Fruit fly (Drosophila melanogaster): ENCODE data around the gene CG15385.
A peak's percentile ranks its signal among the peaks of the same experiment; 100 is the strongest.

CG15385 gene

DNA sequence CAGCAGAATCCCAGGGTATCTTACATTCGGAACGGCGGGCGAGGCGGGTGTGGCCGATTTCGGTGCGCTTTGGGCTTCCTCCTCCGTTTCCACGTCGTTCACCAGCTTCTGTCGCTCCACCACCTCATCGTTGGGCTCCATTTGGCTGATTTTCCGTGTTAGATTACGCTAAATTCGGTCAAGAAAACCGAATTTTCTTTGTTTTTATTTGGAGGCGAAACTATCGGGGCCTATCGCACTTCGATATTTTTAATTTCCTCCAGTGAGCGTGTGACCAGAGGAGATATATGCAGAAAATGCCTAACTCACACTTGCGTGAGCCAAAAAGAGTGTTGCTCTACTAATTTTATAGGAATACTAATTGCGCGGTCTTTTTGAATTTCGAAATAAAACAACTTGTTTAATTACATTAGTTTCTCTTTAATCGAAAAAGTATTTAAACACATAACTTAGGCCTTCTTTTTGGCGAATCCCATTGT lies 20.2 kb downstream of the CG15385 start, which contains the start of gene CG10874 (continued):
- TF ChIP-seq CG10274 (GFP tag; optimal IDR thresholded peaks at IDR 0.05) (no peak), Myb (GFP tag; optimal IDR thresholded peaks at IDR 0.05) (peak; percentile 88), CG14667 (GFP tag; IDR thresholded peaks at IDR 0.05) (no peak), lola (GFP tag; optimal IDR thresholded peaks at IDR 0.05) (no peak), CG7839 (tag; optimal IDR thresholded peaks at IDR 0.05) (no peak), CG11093 (GFP tag; IDR thresholded peaks at IDR 0.05) (no peak), MESR4 (GFP tag; optimal IDR thresholded peaks at IDR 0.05) (peak; percentile 87), Sin3A (optimal IDR thresholded peaks at IDR 0.05) (peak; percentile 70), pfk (GFP tag; optimal IDR thresholded peaks at IDR 0.05) (no peak), CG12769 (tag; optimal IDR thresholded peaks at IDR 0.05) (peak; percentile 10), Aef1 (GFP tag; IDR thresholded peaks at IDR 0.05) (no peak), CG34422 (GFP tag; IDR thresholded peaks at IDR 0.05) (no peak), al (GFP tag; IDR thresholded peaks at IDR 0.05) (no peak), CG14050 (GFP tag; IDR thresholded peaks at IDR 0.05) (no peak), Hmr (GFP tag; optimal IDR thresholded peaks at IDR 0.05) (peak; percentile 55), D19A (tag; optimal IDR thresholded peaks at IDR 0.05) (no peak), gt (GFP tag; IDR thresholded peaks at IDR 0.05) (no peak), HHEX (GFP tag; optimal IDR thresholded peaks at IDR 0.05) (no peak), PHDP (tag; optimal IDR thresholded peaks at IDR 0.05) (peak; percentile 18), E2f1 (GFP tag; IDR thresholded peaks at IDR 0.05) (no peak), dan (GFP tag; IDR thresholded peaks at IDR 0.05) (no peak), hb (GFP tag; IDR thresholded peaks at IDR 0.05; ENCODE audit: partially characterized antibody) (no peak), CG12219 (GFP tag; optimal IDR thresholded peaks at IDR 0.05) (no peak), CG3726 (GFP tag; IDR thresholded peaks at IDR 0.05) (no peak), slou (GFP tag; optimal IDR thresholded peaks at IDR 0.05) (peak; percentile 34), Hr3 (GFP tag; optimal IDR thresholded peaks at IDR 0.05) (no peak), hbn (GFP tag; IDR thresholded peaks at IDR 0.05; ENCODE audit: partially characterized antibody) (no peak), YL-1 (GFP tag; optimal IDR thresholded peaks at IDR 0.05) (peak; percentile 88), hth (optimal IDR thresholded peaks at IDR 0.05) (no peak), abd-A (tag; optimal IDR thresholded peaks at IDR 0.05) (peak; percentile 57), ttk (GFP tag; IDR thresholded peaks at IDR 0.05) (no peak), Dp (GFP tag; optimal IDR thresholded peaks at IDR 0.05) (peak; percentile 99), twi (tag; optimal IDR thresholded peaks at IDR 0.05) (no peak), CG32772 (GFP tag; IDR thresholded peaks at IDR 0.05) (no peak), MTF-1 (GFP tag; optimal IDR thresholded peaks at IDR 0.05; ENCODE audit: borderline replicate concordance) (no peak), stwl (tag; optimal IDR thresholded peaks at IDR 0.05) (peak; percentile 56), ci (GFP tag; IDR thresholded peaks at IDR 0.05) (no peak), CG16815 (GFP tag; optimal IDR thresholded peaks at IDR 0.05) (no peak), wdn (GFP tag; IDR thresholded peaks at IDR 0.05) (no peak), CG33557 (GFP tag; optimal IDR thresholded peaks at IDR 0.05) (no peak), CG14965 (GFP tag; optimal IDR thresholded peaks at IDR 0.05; ENCODE audit: borderline replicate concordance) (no peak), CG17568 (GFP tag; optimal IDR thresholded peaks at IDR 0.05) (no peak), CG11085 (GFP tag; IDR thresholded peaks at IDR 0.05) (no peak), rib (GFP tag; IDR thresholded peaks at IDR 0.05) (no peak), CG2678 (tag; optimal IDR thresholded peaks at IDR 0.05) (no peak), CG31441 (GFP tag; IDR thresholded peaks at IDR 0.05) (no peak), CG18476 (GFP tag; optimal IDR thresholded peaks at IDR 0.05) (no peak), Gug (GFP tag; IDR thresholded peaks at IDR 0.05) (no peak), HLH3B (GFP tag; IDR thresholded peaks at IDR 0.05) (no peak), HmgD (GFP tag; optimal IDR thresholded peaks at IDR 0.05) (peak; percentile 51), jumu (GFP tag; optimal IDR thresholded peaks at IDR 0.05) (no peak), CG1233 (GFP tag; optimal IDR thresholded peaks at IDR 0.05) (no peak)
